Worm (Caenorhabditis elegans): ENCODE measurements around the gene C35B1.7.

The C35B1.7 gene

ce11 chrIV:4152143-4152542 is 43.3 kb downstream of the C35B1.7 start, which contains the start of the genes K08D10.10 and R07C12.1:
K08D10.10 (plus strand) TSS chrIV:4152235.
R07C12.1 (plus strand) TSS chrIV:4152456.
- TF ChIP-seq ceh-83 (GFP tag; optimal IDR thresholded peaks at IDR 0.05) (no peak), mls-2 (tag; optimal IDR thresholded peaks at IDR 0.05) (no peak), ceh-43 (GFP tag; optimal IDR thresholded peaks at IDR 0.05) (no peak), elt-3 (tag; optimal IDR thresholded peaks at IDR 0.05) (no peak), sem-2 (GFP tag; optimal IDR thresholded peaks at IDR 0.05) (no peak), nhr-76 (tag; optimal IDR thresholded peaks at IDR 0.05) (no peak), nhr-237 (tag; optimal IDR thresholded peaks at IDR 0.05) (no peak), elt-1 (tag; optimal IDR thresholded peaks at IDR 0.05; ENCODE audit: borderline replicate concordance, insufficient read depth) (no peak)

DNA sequence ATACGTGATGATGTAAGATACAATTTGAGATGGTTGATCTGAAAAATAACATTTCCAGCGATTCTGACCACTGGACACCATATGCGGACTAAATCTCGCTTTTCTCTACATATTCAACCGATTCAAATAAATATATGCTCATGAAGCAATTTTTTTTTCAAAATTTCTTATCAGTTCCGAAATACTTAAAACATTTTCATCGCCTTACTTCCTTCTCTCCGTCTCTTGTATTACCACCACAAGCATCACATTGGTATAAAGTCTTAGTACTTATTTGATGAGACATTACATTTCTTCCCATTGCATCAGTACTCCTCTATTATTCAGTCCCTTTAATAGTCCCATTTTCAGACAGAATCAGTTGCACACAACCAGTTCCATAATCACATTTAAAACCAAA is 45.8 kb downstream of the C35B1.7 start, which contains the start of gene K08D10.14:
TSS of gene K08D10.14 (plus strand) at position 301 of the 400 bp plus-strand sequence.
- TF ChIP-seq tbx-8 (GFP tag; optimal IDR thresholded peaks at IDR 0.05) (no peak), lin-32 (GFP tag; optimal IDR thresholded peaks at IDR 0.05) (no peak), pha-4 (tag; optimal IDR thresholded peaks at IDR 0.05) (no peak), elt-1 (tag; optimal IDR thresholded peaks at IDR 0.05; ENCODE audit: borderline replicate concordance, insufficient read depth) (no peak), zip-8 (tag; optimal IDR thresholded peaks at IDR 0.05) (no peak), snpc-4 (tag; optimal IDR thresholded peaks at IDR 0.05) (no peak), unc-39 (tag; optimal IDR thresholded peaks at IDR 0.05) (no peak), hlh-1 (tag; optimal IDR thresholded peaks at IDR 0.05) (no peak), ham-2 (GFP tag; optimal IDR thresholded peaks at IDR 0.05) (no peak), blmp-1 (tag; optimal IDR thresholded peaks at IDR 0.05) (no peak), mls-2 (tag; optimal IDR thresholded peaks at IDR 0.05) (no peak), sem-2 (GFP tag; optimal IDR thresholded peaks at IDR 0.05) (no peak), unc-120 (tag; optimal IDR thresholded peaks at IDR 0.05; ENCODE audit: poor library complexity, severe bottlenecking) (no peak), mab-5 (tag; optimal IDR thresholded peaks at IDR 0.05) (no peak)

Data from whole organism, mixed stage, embryonic.